Fruit fly (Drosophila melanogaster): ENCODE data around the gene fbp.

dm6 chr2L:19795320-19796110 is 31.6 kb upstream of the fbp start:
- TF ChIP-seq Ets96B (tag; optimal IDR thresholded peaks at IDR 0.05): no peak
- no peak for TF ChIP-seq CG6854 (GFP tag; optimal IDR thresholded peaks at IDR 0.05)
- TF ChIP-seq Blimp-1 (GFP tag; optimal IDR thresholded peaks at IDR 0.05): no peak
- peak; percentile 41 for TF ChIP-seq Eip75B (GFP tag; optimal IDR thresholded peaks at IDR 0.05)
- TF ChIP-seq CG31627 (GFP tag; optimal IDR thresholded peaks at IDR 0.05): peak; percentile 53
